Worm (Caenorhabditis elegans): ENCODE measurements around the gene ugt-5.

DNA sequence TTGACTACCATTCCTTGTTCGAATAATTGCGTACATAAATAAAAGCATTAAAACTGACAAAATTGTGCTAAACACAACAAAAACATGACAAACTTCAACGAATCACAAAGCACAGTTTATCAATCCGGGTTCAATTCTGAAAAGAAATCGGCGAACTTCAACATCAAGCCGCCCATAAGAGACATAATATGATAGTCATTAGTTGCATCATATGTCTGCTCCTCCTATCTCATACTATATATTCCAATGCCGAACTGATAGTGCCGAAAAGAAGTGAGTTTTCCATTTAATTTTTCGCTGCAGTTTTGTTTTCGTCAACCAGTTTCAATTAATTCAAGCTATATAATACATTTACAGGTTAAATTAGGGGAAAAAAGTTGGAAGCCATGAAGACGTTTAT, 51.1 kb downstream of the ugt-5 start, which contains the start of gene hrg-7:
- TF ChIP-seq mml-1 (tag; optimal IDR thresholded peaks at IDR 0.05) (no peak), ceh-9 (tag; optimal IDR thresholded peaks at IDR 0.05) (no peak), nfya-1 (tag; optimal IDR thresholded peaks at IDR 0.05; ENCODE audit: insufficient read depth) (no peak), unc-62 (GFP tag; optimal IDR thresholded peaks at IDR 0.05) (no peak), lin-15B (tag; optimal IDR thresholded peaks at IDR 0.05) (no peak), ztf-4 (tag; optimal IDR thresholded peaks at IDR 0.05) (no peak)

All from whole organism, L3 larva.